Worm (Caenorhabditis elegans): ENCODE measurements around the gene slc-28.2.

DNA sequence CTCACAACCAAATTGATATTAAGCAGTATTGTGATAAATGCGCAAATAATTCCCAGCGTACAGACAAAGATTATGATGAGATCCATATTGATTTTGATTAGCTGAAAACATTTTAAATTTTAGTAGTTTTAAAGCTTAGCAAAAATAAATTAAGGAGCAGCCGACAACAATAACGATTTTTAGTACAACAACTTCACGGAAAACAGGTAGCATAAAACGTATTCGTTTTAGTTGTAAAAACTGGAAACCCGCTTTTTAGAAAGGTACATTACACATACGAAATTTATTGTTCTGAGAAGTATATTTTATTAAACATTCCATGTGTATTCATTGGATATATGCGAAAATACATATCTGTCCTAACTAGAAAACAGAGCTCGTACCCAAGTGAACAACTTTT, 30.4 kb downstream of the slc-28.2 start, which contains the start of gene srbc-36:
- no peak for TF ChIP-seq fos-1 (tag; optimal IDR thresholded peaks at IDR 0.05)
- no peak for TF ChIP-seq nhr-76 (tag; optimal IDR thresholded peaks at IDR 0.05)
- TF ChIP-seq F37D6.2 (tag; optimal IDR thresholded peaks at IDR 0.05), result no peak
- TF ChIP-seq zag-1 (tag; optimal IDR thresholded peaks at IDR 0.05), result no peak

Measured in whole organism, L4 larva.